Fruit fly (Drosophila melanogaster): ENCODE data around the gene CG11562.

dm6 chr2L:247432-247831 is 44.8 kb upstream of the CG11562 start:
- TF ChIP-seq CG8478 (optimal IDR thresholded peaks at IDR 0.05), result no peak
- TF ChIP-seq CTCF (optimal IDR thresholded peaks at IDR 0.05), result no peak

Data from S2 (cell line).